Worm (Caenorhabditis elegans) whole organism, L3 larva: ENCODE measurements around the gene prcc-1.

Source experiments
- R02D3.7 ChIP-seq: fragments of 150-350 bp; optimal IDR thresholded peaks from 2 replicates; lab custom pipeline; 2014; ENCODE audit warnings: missing biosample characterization, missing genetic modification characterization
- ZK546.5 ChIP-seq: sonication (generic microtip); optimal IDR thresholded peaks from 2 replicates; lab custom pipeline; 2017; ENCODE audit warnings: missing biosample characterization, missing genetic modification characterization
- aly-2 ChIP-seq: fragments of 150-350 bp; optimal IDR thresholded peaks from 2 replicates; lab custom pipeline; 2014; ENCODE audit warnings: missing biosample characterization, missing genetic modification characterization
- ama-1 ChIP-seq: fragments of 150-350 bp; optimal IDR thresholded peaks from 2 replicates; lab custom pipeline; 2018
- ceh-16 ChIP-seq: sonication (generic microtip); optimal IDR thresholded peaks from 2 replicates; lab custom pipeline; 2017; ENCODE audit warnings: missing biosample characterization, missing genetic modification characterization
- ceh-28 ChIP-seq: fragments of 150-350 bp; optimal IDR thresholded peaks from 2 replicates; lab custom pipeline; 2014; ENCODE audit warnings: missing biosample characterization, missing genetic modification reagents, missing genetic modification characterization
- ceh-82 ChIP-seq: fragments of 150-350 bp; optimal IDR thresholded peaks from 2 replicates; lab custom pipeline; 2014; ENCODE audit warnings: missing biosample characterization, missing genetic modification characterization
- ceh-9 ChIP-seq: sonication (generic microtip); optimal IDR thresholded peaks from 2 replicates; lab custom pipeline; 2018; ENCODE audit warnings: missing biosample characterization, missing genetic modification characterization
- daf-12 ChIP-seq: fragments of 150-350 bp; optimal IDR thresholded peaks from 2 replicates; lab custom pipeline; 2014; ENCODE audit warnings: missing biosample characterization, missing genetic modification reagents, missing genetic modification characterization
- egl-27 ChIP-seq: sonication (generic microtip); optimal IDR thresholded peaks from 4 replicates; lab custom pipeline; 2017; ENCODE audit warnings: missing biosample characterization, missing genetic modification reagents, missing genetic modification characterization
- elt-1 ChIP-seq: fragments of 150-350 bp; optimal IDR thresholded peaks from 2 replicates; lab custom pipeline; 2014; ENCODE audit warnings: missing biosample characterization, missing genetic modification characterization
- elt-3 ChIP-seq, 3 experiments: fragments of 150-350 bp in 1 of 3; sonication (generic microtip) in 2 of 3; optimal IDR thresholded peaks; 2 replicates in 2 of 3; 4 replicates in 1 of 3; lab custom pipeline; 2014 to 2017; ENCODE audit warnings: missing biosample characterization in 3 of 3, missing genetic modification characterization in 3 of 3
- eor-1 ChIP-seq, 2 experiments: fragments of 150-350 bp; optimal IDR thresholded peaks; 2 replicates each; lab custom pipeline; 2014 to 2018; ENCODE audit warnings: missing biosample characterization in 2 of 2, missing genetic modification characterization in 2 of 2
- fkh-10 ChIP-seq: sonication (generic microtip); optimal IDR thresholded peaks from 2 replicates; lab custom pipeline; 2017; ENCODE audit warnings: missing biosample characterization, missing genetic modification reagents, missing genetic modification characterization
- fkh-2 ChIP-seq: fragments of 150-350 bp; optimal IDR thresholded peaks from 2 replicates; lab custom pipeline; 2014; ENCODE audit warnings: missing biosample characterization, missing genetic modification reagents, missing genetic modification characterization
- hmg-11 ChIP-seq: sonication (generic microtip); optimal IDR thresholded peaks from 2 replicates; lab custom pipeline; 2016; ENCODE audit warnings: missing genetic modification characterization, missing compliant biosample characterization
- jun-1 ChIP-seq: fragments of 150-350 bp; optimal IDR thresholded peaks from 2 replicates; lab custom pipeline; 2014; ENCODE audit warnings: missing biosample characterization, missing genetic modification reagents, missing genetic modification characterization
- lin-15B ChIP-seq: fragments of 150-350 bp; optimal IDR thresholded peaks from 2 replicates; lab custom pipeline; 2014; ENCODE audit warnings: missing biosample characterization, missing genetic modification characterization
- lin-39 ChIP-seq: fragments of 150-350 bp; optimal IDR thresholded peaks from 2 replicates; lab custom pipeline; 2018; ENCODE audit warnings: missing biosample characterization, missing genetic modification reagents, missing genetic modification characterization
- lsy-12 ChIP-seq: sonication (generic microtip); optimal IDR thresholded peaks from 2 replicates; lab custom pipeline; 2016; ENCODE audit warnings: mild to moderate bottlenecking, missing genetic modification characterization, missing compliant biosample characterization
- nfya-1 ChIP-seq: sonication (generic microtip); optimal IDR thresholded peaks from 2 replicates; lab custom pipeline; 2017; ENCODE audit warnings: missing genetic modification characterization, mild to moderate bottlenecking, missing compliant biosample characterization, antibody characterized with exemption, moderate library complexity; ENCODE audit not compliant: insufficient read depth
- nhr-11 ChIP-seq: fragments of 150-350 bp; optimal IDR thresholded peaks from 2 replicates; lab custom pipeline; 2014; ENCODE audit warnings: missing biosample characterization, missing genetic modification characterization
- nhr-23 ChIP-seq: fragments of 150-350 bp; optimal IDR thresholded peaks from 2 replicates; lab custom pipeline; 2014; ENCODE audit warnings: missing biosample characterization, missing genetic modification reagents, missing genetic modification characterization
- nhr-237 ChIP-seq: fragments of 150-350 bp; optimal IDR thresholded peaks from 2 replicates; lab custom pipeline; 2014; ENCODE audit warnings: missing biosample characterization, missing genetic modification characterization
- nhr-28 ChIP-seq: fragments of 150-350 bp; optimal IDR thresholded peaks from 2 replicates; lab custom pipeline; 2014; ENCODE audit warnings: missing biosample characterization, missing genetic modification characterization
- nhr-43 ChIP-seq: sonication (generic microtip); optimal IDR thresholded peaks from 2 replicates; lab custom pipeline; 2016; ENCODE audit warnings: mild to moderate bottlenecking, missing genetic modification characterization, missing compliant biosample characterization; ENCODE audit not compliant: poor library complexity, severe bottlenecking
- nhr-67 ChIP-seq: fragments of 150-350 bp; optimal IDR thresholded peaks from 2 replicates; lab custom pipeline; 2014; ENCODE audit warnings: missing biosample characterization, missing genetic modification characterization
- nhr-76 ChIP-seq: fragments of 150-350 bp; sonication (generic microtip); optimal IDR thresholded peaks from 5 replicates; lab custom pipeline; 2014; ENCODE audit warnings: missing biosample characterization, missing genetic modification characterization
- pha-4 ChIP-seq: fragments of 150-350 bp; optimal IDR thresholded peaks from 2 replicates; lab custom pipeline; 2014; ENCODE audit warnings: missing biosample characterization, missing genetic modification reagents, missing genetic modification characterization
- pqm-1 ChIP-seq: fragments of 150-350 bp; optimal IDR thresholded peaks from 2 replicates; lab custom pipeline; 2017; ENCODE audit warnings: missing biosample characterization, missing genetic modification characterization, inconsistent platforms
- sea-2 ChIP-seq: fragments of 150-350 bp; sonication (generic microtip); optimal IDR thresholded peaks from 4 replicates; lab custom pipeline; 2014; ENCODE audit warnings: missing biosample characterization, missing genetic modification reagents, missing genetic modification characterization
- skn-1 ChIP-seq: fragments of 150-350 bp; optimal IDR thresholded peaks from 2 replicates; lab custom pipeline; 2014; ENCODE audit warnings: missing biosample characterization, missing genetic modification characterization
- snpc-4 ChIP-seq: fragments of 150-350 bp; optimal IDR thresholded peaks from 2 replicates; lab custom pipeline; 2014; ENCODE audit warnings: missing biosample characterization, missing genetic modification characterization
- unc-39 ChIP-seq: sonication (generic microtip); optimal IDR thresholded peaks from 4 replicates; lab custom pipeline; 2017; ENCODE audit warnings: missing biosample characterization, missing genetic modification characterization
- zag-1 ChIP-seq: fragments of 150-350 bp; optimal IDR thresholded peaks from 2 replicates; lab custom pipeline; 2014; ENCODE audit warnings: missing biosample characterization, missing genetic modification characterization
- ztf-11 ChIP-seq: fragments of 150-350 bp; optimal IDR thresholded peaks from 2 replicates; lab custom pipeline; 2014; ENCODE audit warnings: missing biosample characterization, missing genetic modification characterization

Gene prcc-1

DNA sequence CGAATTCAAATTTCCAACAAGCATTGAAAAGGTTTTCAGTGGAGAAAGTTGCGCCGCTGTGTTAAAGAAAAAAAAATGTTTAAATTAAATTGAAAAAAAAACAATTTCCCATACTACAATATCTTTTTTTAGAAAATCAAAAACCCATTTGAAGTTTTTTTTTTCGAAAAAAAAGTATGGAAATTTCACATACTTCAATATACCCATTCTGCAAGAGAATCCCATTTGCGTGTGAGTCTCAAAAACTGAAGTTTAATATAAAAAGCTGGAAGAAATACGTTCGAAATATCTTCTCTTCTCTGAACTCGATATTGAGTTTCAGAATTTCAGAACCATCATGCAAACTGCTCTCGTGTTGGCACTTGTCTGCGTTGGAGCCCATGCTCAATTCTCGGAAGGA, 23.5 kb downstream of the prcc-1 start, which contains the start of gene scl-7:
scl-7 (plus strand) TSS at position 301 of the 400 bp plus-strand sequence.
- TF ChIP-seq fkh-10 (GFP tag; lab: Kevin White, UChicago) (no peak), sea-2 (GFP tag; lab: Kevin White, UChicago) (no peak), nhr-76 (no peak), zag-1 (tag; lab: Kevin White, UChicago) (no peak), nhr-43 (tag; lab: Kevin White, UChicago) (no peak), ceh-28 (tag; lab: Kevin White, UChicago) (no peak), snpc-4 (no peak), skn-1 (no peak), ceh-82 (tag; lab: Kevin White, UChicago) (no peak), lin-15B (no peak), elt-3 (tag; optimal IDR thresholded peaks at IDR 0.05; lab: Kevin White, UChicago) (no peak)

DNA sequence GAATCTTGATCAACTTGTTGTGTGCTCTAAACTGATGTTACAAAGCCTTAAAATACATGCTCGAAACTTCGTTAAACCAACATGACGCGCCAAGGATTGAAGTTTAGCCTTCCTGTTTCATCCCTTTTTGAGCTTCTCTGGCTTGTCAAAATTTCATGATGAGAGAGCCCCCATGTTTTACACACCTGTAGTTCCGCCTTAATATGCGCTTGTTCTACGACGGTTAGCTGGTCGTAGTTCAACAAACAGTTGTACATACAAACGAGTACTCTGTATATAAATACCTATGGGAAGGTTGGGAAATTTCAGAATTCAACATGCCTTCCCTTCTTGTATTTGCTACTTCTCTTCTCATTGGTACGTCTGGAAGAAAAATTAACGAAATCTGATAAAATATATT, 25.1 kb downstream of the prcc-1 start, which contains the start of gene scl-6:
scl-6 (plus strand) TSS at position 301 of the 400 bp plus-strand sequence.
- no peak for TF ChIP-seq jun-1 (tag; lab: Kevin White, UChicago)
- no peak for TF ChIP-seq eor-1 (tag; optimal IDR thresholded peaks at IDR 0.05; lab: Kevin White, UChicago)
- TF ChIP-seq ZK546.5, result no peak

DNA sequence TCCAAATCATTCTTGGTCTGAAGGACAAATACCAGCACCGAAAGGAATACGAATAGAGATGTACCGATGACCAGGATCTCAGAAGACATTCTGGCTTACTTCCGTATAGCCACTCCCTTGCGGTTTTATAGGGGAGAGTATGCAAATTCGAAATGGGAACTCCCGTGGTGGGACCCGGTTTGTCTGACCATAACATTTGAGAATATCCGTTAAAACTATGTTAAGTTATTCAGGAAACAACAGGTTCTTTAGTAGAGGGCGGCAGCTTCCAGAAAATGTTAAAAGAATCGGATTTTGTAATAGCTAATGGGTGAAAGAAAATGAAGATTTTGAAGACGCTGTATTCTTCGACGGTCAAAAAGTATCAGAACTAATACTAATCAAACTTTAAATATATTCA, 26.4 kb downstream of the prcc-1 start, which contains the start of gene col-131:
col-131 (minus strand) TSS at position 101 of the 400 bp plus-strand sequence.
- no peak for TF ChIP-seq egl-27
- TF ChIP-seq nfya-1 (tag; lab: Kevin White, UChicago), result no peak
- no peak for TF ChIP-seq snpc-4
- TF ChIP-seq ztf-11 (tag; lab: Kevin White, UChicago), result no peak
- no peak for TF ChIP-seq pqm-1 (tag; lab: Kevin White, UChicago)
- TF ChIP-seq nhr-28 (tag; lab: Kevin White, UChicago), result no peak
- TF ChIP-seq nhr-237 (tag; lab: Kevin White, UChicago), result no peak
- TF ChIP-seq elt-1 (tag; lab: Kevin White, UChicago), result no peak
- no peak for TF ChIP-seq nhr-11 (tag; lab: Kevin White, UChicago)
- TF ChIP-seq R02D3.7 (tag; lab: Kevin White, UChicago), result no peak
- TF ChIP-seq ceh-9 (tag; lab: Kevin White, UChicago), result no peak
- TF ChIP-seq elt-3 (tag; optimal IDR thresholded peaks at IDR 0.05; lab: Kevin White, UChicago), result no peak
- no peak for TF ChIP-seq lin-39 (tag; lab: Kevin White, UChicago)
- TF ChIP-seq ama-1 (lab: Kevin White, UChicago), result no peak
- no peak for TF ChIP-seq lin-15B
- no peak for TF ChIP-seq lsy-12 (tag; lab: Kevin White, UChicago)
- TF ChIP-seq nhr-23 (tag; lab: Kevin White, UChicago), result no peak

DNA sequence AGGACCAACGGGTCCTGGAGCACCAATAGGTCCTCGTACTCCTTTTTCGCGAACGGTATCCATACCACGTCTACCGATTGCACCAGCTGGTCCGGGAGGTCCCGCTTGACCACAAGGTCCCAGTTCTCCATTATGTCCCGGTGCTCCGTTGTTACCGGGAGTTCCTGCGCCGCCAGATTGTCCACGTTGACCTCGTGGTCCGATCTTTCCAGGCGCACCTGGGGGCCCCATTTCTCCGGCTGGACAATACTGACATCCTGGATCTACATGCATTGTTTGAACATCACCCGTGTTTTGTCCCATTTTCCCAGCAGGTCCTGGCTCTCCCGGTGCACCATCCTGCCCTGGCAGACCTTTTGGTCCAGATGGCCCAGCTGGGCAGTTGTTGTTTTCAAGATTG, 27.6 kb downstream of the prcc-1 start:
- no peak for TF ChIP-seq fkh-2 (tag; lab: Kevin White, UChicago)

DNA sequence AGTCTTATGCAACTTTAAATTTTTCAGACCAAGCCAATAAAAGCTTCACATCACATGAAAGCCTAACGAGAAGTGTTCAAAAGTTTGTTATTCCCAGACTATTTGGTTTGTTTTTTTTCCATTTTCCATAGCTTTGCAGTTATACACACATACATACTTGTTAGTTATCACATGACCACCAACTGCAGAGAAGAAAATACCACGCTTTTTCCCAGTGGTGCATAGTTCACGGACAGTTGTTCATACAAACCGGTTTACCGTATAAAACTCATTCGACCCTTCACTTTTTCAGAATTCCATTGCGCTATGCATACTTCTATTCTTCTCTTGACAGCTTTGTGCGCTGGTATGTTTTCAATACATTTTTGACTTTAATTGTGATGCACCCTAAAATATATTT, 29.9 kb downstream of the prcc-1 start, which contains the start of gene scl-5:
scl-5 (plus strand) TSS at position 301 of the 400 bp plus-strand sequence.
- no peak for TF ChIP-seq nfya-1 (tag; lab: Kevin White, UChicago)
- no peak for TF ChIP-seq daf-12 (tag; lab: Kevin White, UChicago)
- no peak for TF ChIP-seq elt-3 (tag; optimal IDR thresholded peaks at IDR 0.05; lab: Kevin White, UChicago)
- no peak for TF ChIP-seq pha-4
- no peak for TF ChIP-seq ceh-28 (tag; lab: Kevin White, UChicago)
- TF ChIP-seq elt-1 (tag; lab: Kevin White, UChicago), result no peak
- no peak for TF ChIP-seq unc-39
- no peak for TF ChIP-seq nhr-67 (tag; lab: Kevin White, UChicago)
- no peak for TF ChIP-seq zag-1 (tag; lab: Kevin White, UChicago)
- no peak for TF ChIP-seq nhr-11 (tag; lab: Kevin White, UChicago)
- no peak for TF ChIP-seq hmg-11 (tag; lab: Kevin White, UChicago)
- no peak for TF ChIP-seq aly-2 (tag; lab: Kevin White, UChicago)
- TF ChIP-seq ceh-16 (tag; lab: Kevin White, UChicago), result no peak
